Fruit fly (Drosophila melanogaster) whole organism, embryonic: ENCODE measurements around the gene CG42558.
A peak's percentile ranks its signal among the peaks of the same experiment; 100 is the strongest.

ENCODE experiments used
- BtbVII ChIP-seq: fragments of 200-800 bp; sonication (Bioruptor generic); optimal IDR thresholded peaks from 3 replicates; lab custom pipeline; 2017; ENCODE audit warnings: missing biosample characterization, mild to moderate bottlenecking, missing genetic modification characterization
- CG10431 ChIP-seq: fragments of 200-800 bp; sonication (Bioruptor generic); optimal IDR thresholded peaks from 3 replicates; lab custom pipeline; 2018; ENCODE audit warnings: missing biosample characterization, mild to moderate bottlenecking, missing genetic modification characterization
- CG11504 ChIP-seq: fragments of 200-800 bp; sonication (Bioruptor generic); optimal IDR thresholded peaks from 3 replicates; lab custom pipeline; 2019; ENCODE audit warnings: missing biosample characterization, mild to moderate bottlenecking, missing genetic modification characterization, moderate library complexity
- CG12071 ChIP-seq: fragments of 200-800 bp; sonication (Bioruptor generic); optimal IDR thresholded peaks from 3 replicates; lab custom pipeline; 2018; ENCODE audit warnings: missing biosample characterization, mild to moderate bottlenecking, missing genetic modification characterization
- CG13424 ChIP-seq: fragments of 200-800 bp; sonication (Bioruptor generic); optimal IDR thresholded peaks from 2 replicates; lab custom pipeline; 2019; ENCODE audit warnings: missing biosample characterization, mild to moderate bottlenecking, missing genetic modification characterization, moderate library complexity
- CG14014 ChIP-seq: fragments of 200-800 bp; sonication (Bioruptor generic); IDR thresholded peaks from 2 replicates; pipeline ENCODE4 v1.3.6; 2022; ENCODE audit warnings: missing biosample characterization, missing genetic modification characterization
- CG14965 ChIP-seq: fragments of 200-800 bp; sonication (Bioruptor generic); optimal IDR thresholded peaks from 2 replicates; lab custom pipeline; 2016; ENCODE audit warnings: missing biosample characterization, missing genetic modification characterization, borderline replicate concordance
- CG15269 ChIP-seq: fragments of 200-800 bp; sonication (Bioruptor generic); optimal IDR thresholded peaks from 2 replicates; lab custom pipeline; 2018; ENCODE audit warnings: missing biosample characterization, mild to moderate bottlenecking, missing genetic modification characterization, moderate library complexity
- CG1603 ChIP-seq: fragments of 200-800 bp; sonication (Bioruptor generic); optimal IDR thresholded peaks from 2 replicates; lab custom pipeline; 2019; ENCODE audit warnings: missing biosample characterization, mild to moderate bottlenecking, missing genetic modification characterization, moderate library complexity
- CG16815 ChIP-seq: fragments of 200-800 bp; sonication (Bioruptor generic); optimal IDR thresholded peaks from 3 replicates; lab custom pipeline; 2017; ENCODE audit warnings: missing biosample characterization, mild to moderate bottlenecking, missing genetic modification characterization
- CG17385 ChIP-seq: fragments of 200-800 bp; sonication (Bioruptor generic); optimal IDR thresholded peaks from 3 replicates; lab custom pipeline; 2018; ENCODE audit warnings: missing biosample characterization, mild to moderate bottlenecking, missing genetic modification characterization
- CG2120 ChIP-seq: fragments of 200-800 bp; sonication (Bioruptor generic); optimal IDR thresholded peaks from 3 replicates; lab custom pipeline; 2016; ENCODE audit warnings: missing biosample characterization, missing genetic modification characterization
- CG30403 ChIP-seq: fragments of 200-800 bp; sonication (Bioruptor generic); optimal IDR thresholded peaks from 3 replicates; lab custom pipeline; 2016; ENCODE audit warnings: missing biosample characterization, missing genetic modification characterization
- CG31365 ChIP-seq: fragments of 200-800 bp; sonication (Bioruptor generic); optimal IDR thresholded peaks from 2 replicates; lab custom pipeline; 2018; ENCODE audit warnings: missing biosample characterization, mild to moderate bottlenecking, missing genetic modification characterization
- CG32532 ChIP-seq: fragments of 200-800 bp; sonication (Bioruptor generic); IDR thresholded peaks from 2 replicates; pipeline ENCODE4 v1.3.6; 2022; ENCODE audit warnings: missing biosample characterization, missing genetic modification characterization
- CG3726 ChIP-seq: fragments of 200-800 bp; sonication (Bioruptor generic); IDR thresholded peaks from 3 replicates; pipeline ENCODE4, ENCODE4 v1.3.6; 2022; ENCODE audit warnings: missing biosample characterization, missing genetic modification characterization
- CG4404 ChIP-seq: fragments of 200-800 bp; sonication (Bioruptor generic); IDR thresholded peaks from 2 replicates; pipeline ENCODE4 v1.3.6; 2022; ENCODE audit warnings: missing biosample characterization, missing genetic modification characterization
- CG5953 ChIP-seq: fragments of 200-800 bp; sonication (Bioruptor generic); IDR thresholded peaks from 2 replicates; pipeline ENCODE4 v1.3.6; 2022; ENCODE audit warnings: missing biosample characterization, missing genetic modification characterization
- CG6272 ChIP-seq: fragments of 200-800 bp; sonication (Bioruptor generic); IDR thresholded peaks from 2 replicates; pipeline ENCODE4 v1.3.6; 2022; ENCODE audit warnings: missing biosample characterization, missing genetic modification characterization
- CG7745 ChIP-seq: fragments of 200-800 bp; sonication (Bioruptor generic); optimal IDR thresholded peaks from 2 replicates; lab custom pipeline; 2018; ENCODE audit warnings: missing biosample characterization, mild to moderate bottlenecking, missing genetic modification characterization, moderate library complexity
- CG9215 ChIP-seq: fragments of 200-800 bp; sonication (Bioruptor generic); IDR thresholded peaks from 2 replicates; pipeline ENCODE4 v1.3.6; 2022; ENCODE audit warnings: missing biosample characterization, missing genetic modification characterization
- CG9437 ChIP-seq: fragments of 200-800 bp; sonication (Bioruptor generic); optimal IDR thresholded peaks from 2 replicates; lab custom pipeline; 2018; ENCODE audit warnings: missing biosample characterization, mild to moderate bottlenecking, missing genetic modification characterization
- D19A ChIP-seq: fragments of 200-800 bp; optimal IDR thresholded peaks from 3 replicates; lab custom pipeline; 2019; ENCODE audit warnings: missing biosample characterization, mild to moderate bottlenecking, missing genetic modification characterization, moderate library complexity
- Dad ChIP-seq: fragments of 200-800 bp; sonication (Bioruptor generic); optimal IDR thresholded peaks from 3 replicates; lab custom pipeline; 2016; ENCODE audit warnings: missing biosample characterization, missing genetic modification characterization
- Fer2 ChIP-seq: fragments of 200-800 bp; sonication (Bioruptor generic); optimal IDR thresholded peaks from 2 replicates; lab custom pipeline; 2018; ENCODE audit warnings: missing biosample characterization, mild to moderate bottlenecking, missing genetic modification characterization, moderate library complexity
- H2.0 ChIP-seq: fragments of 200-800 bp; sonication (Bioruptor generic); IDR thresholded peaks from 2 replicates; pipeline ENCODE4 v1.3.6; 2022; ENCODE audit warnings: missing biosample characterization, missing genetic modification characterization
- HHEX ChIP-seq: fragments of 200-800 bp; sonication (Bioruptor generic); optimal IDR thresholded peaks from 3 replicates; lab custom pipeline; 2017; ENCODE audit warnings: missing biosample characterization, mild to moderate bottlenecking, missing genetic modification characterization, missing genetic modification reagents
- Hr51 ChIP-seq, 2 experiments: fragments of 200-800 bp; sonication (Bioruptor generic); optimal IDR thresholded peaks; 2 replicates in 1 of 2; 3 replicates in 1 of 2; lab custom pipeline; 2016 to 2018; ENCODE audit warnings: missing biosample characterization in 2 of 2, missing genetic modification characterization in 2 of 2, mild to moderate bottlenecking in 1 of 2, moderate library complexity in 1 of 2
- Lhr ChIP-seq: fragments of 200-800 bp; sonication (Bioruptor generic); optimal IDR thresholded peaks from 3 replicates; lab custom pipeline; 2017; ENCODE audit warnings: mild to moderate bottlenecking, missing biosample characterization, missing genetic modification reagents, missing genetic modification characterization
- Med ChIP-seq: fragments of 200-800 bp; sonication (Bioruptor generic); peaks from one replicate; lab custom pipeline; 2016; ENCODE audit warnings: missing biosample characterization, missing genetic modification characterization, mild to moderate bottlenecking, inconsistent platforms, moderate library complexity
- Oli ChIP-seq: fragments of 200-800 bp; sonication (Bioruptor generic); optimal IDR thresholded peaks from 2 replicates; lab custom pipeline; 2018; ENCODE audit warnings: missing biosample characterization, mild to moderate bottlenecking, missing genetic modification characterization, moderate library complexity
- Ptx1 ChIP-seq: fragments of 200-800 bp; sonication (Bioruptor generic); IDR thresholded peaks from 2 replicates; pipeline ENCODE4 v1.3.6; 2022; ENCODE audit warnings: missing biosample characterization, missing genetic modification characterization
- Xbp1 ChIP-seq: fragments of 200-800 bp; sonication (Bioruptor generic); optimal IDR thresholded peaks from 3 replicates; lab custom pipeline; 2016; ENCODE audit warnings: missing biosample characterization, mild to moderate bottlenecking, missing genetic modification characterization
- amos ChIP-seq: fragments of 200-800 bp; sonication (Bioruptor generic); IDR thresholded peaks from 2 replicates; pipeline ENCODE4 v1.3.6; 2022; ENCODE audit warnings: missing biosample characterization, missing genetic modification characterization; ENCODE audit not compliant: partially characterized antibody
- chinmo ChIP-seq: fragments of 200-800 bp; sonication (Bioruptor generic); IDR thresholded peaks from 4 replicates; pipeline ENCODE4 v1.3.6; 2022; ENCODE audit warnings: missing biosample characterization, missing genetic modification characterization; ENCODE audit not compliant: partially characterized antibody
- ci ChIP-seq: fragments of 200-800 bp; sonication (Bioruptor generic); IDR thresholded peaks from 3 replicates; pipeline ENCODE4 v1.3.6; 2022; ENCODE audit warnings: missing biosample characterization, missing genetic modification characterization
- da ChIP-seq: fragments of 200-800 bp; sonication (Bioruptor generic); optimal IDR thresholded peaks from 2 replicates; lab custom pipeline; 2016; ENCODE audit warnings: missing biosample characterization, missing genetic modification characterization
- ken ChIP-seq: fragments of 200-800 bp; sonication (Bioruptor generic); IDR thresholded peaks from 3 replicates; pipeline ENCODE4 v1.3.6; 2022; ENCODE audit warnings: missing biosample characterization, missing genetic modification characterization
- lola ChIP-seq, 3 experiments: fragments of >200 bp in 2 of 3; fragments of 200-800 bp in 1 of 3; sonication (Bioruptor generic) in 1 of 3; optimal IDR thresholded peaks; 2 replicates each; lab custom pipeline; 2017 to 2019; ENCODE audit warnings: missing biosample characterization in 3 of 3, missing genetic modification characterization in 3 of 3, mild to moderate bottlenecking in 1 of 3, moderate library complexity in 1 of 3
- nmo ChIP-seq: fragments of 200-800 bp; sonication (Bioruptor generic); optimal IDR thresholded peaks from 2 replicates; lab custom pipeline; 2018; ENCODE audit warnings: missing biosample characterization, mild to moderate bottlenecking, missing genetic modification characterization, moderate library complexity
- pan ChIP-seq, 4 experiments: fragments of >200 bp in 3 of 4; fragments of 200-800 bp in 1 of 4; sonication (Bioruptor generic) in 1 of 4; optimal IDR thresholded peaks in 3 of 4; IDR thresholded peaks in 1 of 4; 2 replicates each; pipeline versions ENCODE4 v1.3.6 to Lab custom; 2017 to 2022; ENCODE audit warnings: missing biosample characterization in 2 of 4, missing genetic modification characterization in 2 of 4, mixed read lengths in 1 of 4
- prd ChIP-seq, 3 experiments: fragments of >200 bp in 2 of 3; fragments of 200-800 bp in 1 of 3; sonication (Bioruptor generic) in 1 of 3; optimal IDR thresholded peaks in 2 of 3; IDR thresholded peaks in 1 of 3; 2 replicates in 2 of 3; 3 replicates in 1 of 3; pipeline versions ENCODE4 v1.3.6 to Lab custom; 2017 to 2022; ENCODE audit warnings: missing biosample characterization in 1 of 3, missing genetic modification characterization in 1 of 3
- sens ChIP-seq: fragments of 200-800 bp; sonication (Bioruptor generic); peaks from one replicate; lab custom pipeline; 2016; ENCODE audit warnings: missing biosample characterization, missing genetic modification characterization
- shn ChIP-seq: fragments of 200-800 bp; sonication (Bioruptor generic); optimal IDR thresholded peaks from 3 replicates; lab custom pipeline; 2016; ENCODE audit warnings: missing biosample characterization, missing genetic modification characterization
- sisA ChIP-seq: fragments of 200-800 bp; sonication (Bioruptor generic); IDR thresholded peaks from 2 replicates; pipeline ENCODE4 v1.3.6; 2022; ENCODE audit warnings: missing biosample characterization, missing genetic modification characterization
- slbo ChIP-seq: fragments of 200-800 bp; sonication (Bioruptor generic); IDR thresholded peaks from 2 replicates; pipeline ENCODE4 v1.3.6; 2022; ENCODE audit warnings: missing biosample characterization, missing genetic modification characterization
- sob ChIP-seq: fragments of 200-800 bp; sonication (Bioruptor generic); IDR thresholded peaks from 2 replicates; pipeline ENCODE4 v1.3.6; 2022; ENCODE audit warnings: missing biosample characterization, missing genetic modification characterization
- tgo ChIP-seq: fragments of 200-800 bp; sonication (Bioruptor generic); IDR thresholded peaks from 3 replicates; pipeline ENCODE4 v1.3.6; 2022; ENCODE audit warnings: missing biosample characterization, missing genetic modification characterization
- ttk ChIP-seq: fragments of 200-800 bp; sonication (Bioruptor generic); IDR thresholded peaks from 2 replicates; pipeline ENCODE4 v2.1.2; 2022; ENCODE audit warnings: missing biosample characterization, missing genetic modification characterization

CG42558 gene

dm6 chr3R:29982027-29982426, 48.9 kb downstream of the CG42558 start (continued):
- no peak for TF ChIP-seq Lhr (GFP tag; lab: Kevin White, UChicago)
- TF ChIP-seq ttk (GFP tag; lab: Robert Waterston, UW) = 0 out of 2 replicates have a peak, but pooled peaks have one; percentile 7
- TF ChIP-seq CG2120 = no peak
- TF ChIP-seq CG17385 (GFP tag; lab: Kevin White, UChicago) = peak; percentile 5
- no peak for TF ChIP-seq CG12071 (GFP tag; lab: Kevin White, UChicago)
- 0 out of 2 replicates have a peak, but pooled peaks have one; percentile 8 for TF ChIP-seq slbo (GFP tag; lab: Robert Waterston, UW)
- TF ChIP-seq sisA (GFP tag; lab: Robert Waterston, UW) = peak; percentile 44
- peak; percentile 6 for TF ChIP-seq CG15269 (tag; lab: Kevin White, UChicago)
- TF ChIP-seq CG9437 (GFP tag; lab: Kevin White, UChicago) = no peak
- peak; percentile 0 for TF ChIP-seq CG1603 (tag; lab: Kevin White, UChicago)
- TF ChIP-seq CG4404 = no peak
- TF ChIP-seq amos (GFP tag; lab: Robert Waterston, UW) = no peak
- no peak for TF ChIP-seq CG14014 (GFP tag; lab: Robert Waterston, UW)
- TF ChIP-seq CG7745 (tag; lab: Kevin White, UChicago) = no peak
- no peak for TF ChIP-seq CG6272 (GFP tag; lab: Robert Waterston, UW)
- no peak for TF ChIP-seq da
- peak; percentile 33; the same call in 1 of the 3 replicates for TF ChIP-seq tgo
- TF ChIP-seq CG13424 (tag; lab: Kevin White, UChicago) = peak; percentile 17
- TF ChIP-seq shn (GFP tag; lab: Kevin White, UChicago) = no peak
- no peak for TF ChIP-seq prd (optimal IDR thresholded peaks at IDR 0.05; lab: Kevin White, UChicago)
- peak; percentile 25; the same call in 1 of the 3 replicates for TF ChIP-seq prd (GFP tag; IDR thresholded peaks at IDR 0.05; lab: Robert Waterston, UW)
- TF ChIP-seq Ptx1 = peak; percentile 22; the same call in 1 of the 2 replicates
- peak; percentile 8 for TF ChIP-seq CG30403 (GFP tag; lab: Kevin White, UChicago)
- TF ChIP-seq ci (GFP tag; lab: Robert Waterston, UW) = peak; percentile 51; the same call in 1 of the 3 replicates
- TF ChIP-seq Dad = no peak
- no peak for TF ChIP-seq CG3726 (GFP tag; lab: Robert Waterston, UW)
- TF ChIP-seq sob (GFP tag; lab: Robert Waterston, UW) = no peak
- no peak for TF ChIP-seq nmo (GFP tag; lab: Kevin White, UChicago)
- TF ChIP-seq CG14965 (GFP tag; lab: Kevin White, UChicago) = no peak
- TF ChIP-seq CG9215 (GFP tag; lab: Robert Waterston, UW) = no peak
- no peak for TF ChIP-seq chinmo
- peak in 1 of 2 experiments; percentile 16 for TF ChIP-seq Hr51 (GFP tag; optimal IDR thresholded peaks at IDR 0.05; lab: Kevin White, UChicago)
- TF ChIP-seq Xbp1 (GFP tag; lab: Kevin White, UChicago) = peak; percentile 16
- 0 out of 3 replicates have a peak, but pooled peaks have one; percentile 33 for TF ChIP-seq ken (GFP tag; lab: Robert Waterston, UW)
- TF ChIP-seq HHEX (GFP tag; lab: Kevin White, UChicago) = no peak
- no peak for TF ChIP-seq CG16815 (GFP tag; lab: Kevin White, UChicago)
- no peak for TF ChIP-seq Fer2
- TF ChIP-seq CG31365 (tag; lab: Kevin White, UChicago) = no peak
- TF ChIP-seq Oli = peak; percentile 5
- no peak for TF ChIP-seq CG5953
- 0 out of 2 replicates have a peak, but pooled peaks have one; percentile 8 for TF ChIP-seq H2.0 (GFP tag; lab: Robert Waterston, UW)
- peak; percentile 64 for TF ChIP-seq Med (GFP tag; lab: Kevin White, UChicago)
- no peak for TF ChIP-seq D19A
- no peak for TF ChIP-seq lola (GFP tag; optimal IDR thresholded peaks at IDR 0.05; lab: Kevin White, UChicago)
- no peak for TF ChIP-seq BtbVII (GFP tag; lab: Kevin White, UChicago)
- TF ChIP-seq CG10431 (GFP tag; lab: Kevin White, UChicago) = no peak
- no peak for TF ChIP-seq sens (GFP tag; lab: Kevin White, UChicago)
- 0 out of 2 replicates have a peak, but pooled peaks have one; percentile 15 for TF ChIP-seq CG32532
- no peak for TF ChIP-seq pan (optimal IDR thresholded peaks at IDR 0.05; lab: Kevin White, UChicago)
- TF ChIP-seq pan (GFP tag; optimal IDR thresholded peaks at IDR 0.05 in 1 of 2, IDR thresholded peaks at IDR 0.05 in 1 of 2) = peak in 1 of 2 experiments; percentile 20
- TF ChIP-seq CG11504 = no peak
